Worm (Caenorhabditis elegans): ENCODE measurements around the gene F44G4.1.

DNA sequence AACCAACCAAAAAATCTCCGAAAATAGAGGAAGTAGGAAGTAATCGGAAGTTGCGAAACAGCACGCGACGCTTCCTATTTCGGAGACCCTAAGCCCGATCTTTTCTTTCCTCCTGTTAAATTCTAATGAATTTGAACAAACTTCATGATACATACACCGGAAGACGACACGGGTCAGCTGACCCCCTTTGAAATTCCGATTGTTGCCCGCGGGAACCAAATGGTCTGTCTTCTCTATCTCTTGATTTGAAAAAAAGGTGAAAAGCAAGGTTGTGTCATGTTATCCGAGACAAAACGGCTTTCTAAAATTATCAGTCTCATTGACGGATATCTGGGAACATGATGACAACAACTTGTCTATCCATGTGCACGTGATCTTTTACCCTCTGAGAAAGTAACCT lies 35.4 kb upstream of the F44G4.1 start:
- no peak for TF ChIP-seq nhr-25 (tag; optimal IDR thresholded peaks at IDR 0.05)
- no peak for TF ChIP-seq ztf-11 (tag; optimal IDR thresholded peaks at IDR 0.05)
- no peak for TF ChIP-seq mdl-1 (tag; optimal IDR thresholded peaks at IDR 0.05)
- TF ChIP-seq snpc-4 (tag; optimal IDR thresholded peaks at IDR 0.05) = no peak
- TF ChIP-seq ZK546.5 (tag; optimal IDR thresholded peaks at IDR 0.05) = no peak
- TF ChIP-seq R02D3.7 (tag; optimal IDR thresholded peaks at IDR 0.05) = no peak
- TF ChIP-seq ama-1 (optimal IDR thresholded peaks at IDR 0.05) = no peak
- no peak for TF ChIP-seq nhr-11 (tag; optimal IDR thresholded peaks at IDR 0.05)

Measured in whole organism, L3 larva.